In genomic region chr2L:7219650-7220267, dm6 we compare ENCODE assay signal across 1 fruit fly cellular context.
TF ChIP-seq lines count a peak whose summit lies in the region.

Gene CG13784, minus strand, starts transcription at chr2L:7220033.

TF ChIP-seq in whole organism, embryonic, 481 proteins besides CTCF, POLR2A, EP300 and RAD21 (continued from another document):
- TF ChIP-seq fru (optimal IDR thresholded peaks at IDR 0.05; lab: Kevin White, UChicago) (no peak), trem (tag; optimal IDR thresholded peaks at IDR 0.05; lab: Kevin White, UChicago) (peak; percentile 71), ATbp (GFP tag; optimal IDR thresholded peaks at IDR 0.05; lab: Kevin White, UChicago) (no peak), lilli (GFP tag; optimal IDR thresholded peaks at IDR 0.05; lab: Kevin White, UChicago) (peak; percentile 53), CG1233 (GFP tag; optimal IDR thresholded peaks at IDR 0.05; lab: Kevin White, UChicago) (peak; percentile 7), tna (GFP tag; IDR thresholded peaks at IDR 0.05; lab: Robert Waterston, UW; ENCODE audit: partially characterized antibody) (peak; percentile 58; the same call in 1 of the 2 replicates), pnt (GFP tag; optimal IDR thresholded peaks at IDR 0.05; lab: Kevin White, UChicago) (no peak), Hand (GFP tag; optimal IDR thresholded peaks at IDR 0.05; lab: Kevin White, UChicago) (peak; percentile 12), H2.0 (GFP tag; IDR thresholded peaks at IDR 0.05; lab: Robert Waterston, UW) (0 out of 2 replicates have a peak, but pooled peaks have one; percentile 26), Gug (GFP tag; IDR thresholded peaks at IDR 0.05; lab: Robert Waterston, UW) (no peak), Aef1 (GFP tag; IDR thresholded peaks at IDR 0.05; lab: Robert Waterston, UW) (peak; percentile 70), CG7357 (GFP tag; IDR thresholded peaks at IDR 0.05; lab: Robert Waterston, UW) (peak; percentile 84), CG18764 (GFP tag; optimal IDR thresholded peaks at IDR 0.05; lab: Kevin White, UChicago) (no peak), CG31441 (GFP tag; IDR thresholded peaks at IDR 0.05; lab: Robert Waterston, UW) (peak; percentile 51), CG14860 (GFP tag; IDR thresholded peaks at IDR 0.05; lab: Robert Waterston, UW; ENCODE audit: partially characterized antibody) (no peak), CG5245 (GFP tag; optimal IDR thresholded peaks at IDR 0.05; lab: Kevin White, UChicago) (no peak), nau (GFP tag; optimal IDR thresholded peaks at IDR 0.05; lab: Kevin White, UChicago) (peak; percentile 51), CG3726 (GFP tag; IDR thresholded peaks at IDR 0.05; lab: Robert Waterston, UW) (no peak), CG10979 (tag; optimal IDR thresholded peaks at IDR 0.05; lab: Kevin White, UChicago) (peak; percentile 27), Jarid2 (GFP tag; optimal IDR thresholded peaks at IDR 0.05; lab: Kevin White, UChicago) (peak; percentile 94), otp (GFP tag; IDR thresholded peaks at IDR 0.05; lab: Robert Waterston, UW) (no peak; the same call in 2 of the 3 replicates), zfh2 (GFP tag; optimal IDR thresholded peaks at IDR 0.05; lab: Kevin White, UChicago) (peak; percentile 24), z (GFP tag; IDR thresholded peaks at IDR 0.05; lab: Robert Waterston, UW) (no peak), vvl (GFP tag; IDR thresholded peaks at IDR 0.05; lab: Robert Waterston, UW) (peak; percentile 64), Fer2 (tag; optimal IDR thresholded peaks at IDR 0.05; lab: Kevin White, UChicago) (no peak), zen (tag; optimal IDR thresholded peaks at IDR 0.05; lab: Kevin White, UChicago) (peak; percentile 69)
